Worm (Caenorhabditis elegans): ENCODE data around the gene elo-4.
A peak's percentile ranks its signal among the peaks of the same experiment; 100 is the strongest.

The elo-4 gene

ce11 chrIII:9346722-9347121 lies 12.6 kb upstream of the elo-4 start:
- TF ChIP-seq zfh-2 (GFP tag; conservative IDR thresholded peaks at IDR 0.05): 0 out of 2 replicates have a peak, but pooled peaks have one; percentile 48
- TF ChIP-seq rec-8 (tag; optimal IDR thresholded peaks at IDR 0.05): no peak

DNA sequence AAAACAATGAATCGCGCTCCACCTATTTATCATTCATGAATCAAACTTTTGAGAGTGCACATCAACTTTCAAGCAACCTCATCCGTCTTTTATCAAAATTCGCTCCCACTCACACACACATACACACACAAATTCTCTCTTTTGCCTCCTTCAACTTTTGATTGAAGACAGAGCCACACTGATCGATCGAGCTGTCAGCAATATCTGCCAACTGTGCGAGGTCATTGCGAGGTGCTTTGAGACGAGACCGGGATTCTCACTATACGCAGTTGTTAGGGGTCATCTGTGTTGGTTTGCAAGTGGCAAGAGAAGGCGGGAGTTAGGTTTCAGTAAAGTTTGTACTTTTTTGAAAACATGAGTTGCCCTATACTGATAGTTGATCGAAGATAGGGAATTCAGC lies 12.0 kb upstream of the elo-4 start:
- no peak for TF ChIP-seq hmg-1.2 (GFP tag; IDR thresholded peaks at IDR 0.05)

DNA sequence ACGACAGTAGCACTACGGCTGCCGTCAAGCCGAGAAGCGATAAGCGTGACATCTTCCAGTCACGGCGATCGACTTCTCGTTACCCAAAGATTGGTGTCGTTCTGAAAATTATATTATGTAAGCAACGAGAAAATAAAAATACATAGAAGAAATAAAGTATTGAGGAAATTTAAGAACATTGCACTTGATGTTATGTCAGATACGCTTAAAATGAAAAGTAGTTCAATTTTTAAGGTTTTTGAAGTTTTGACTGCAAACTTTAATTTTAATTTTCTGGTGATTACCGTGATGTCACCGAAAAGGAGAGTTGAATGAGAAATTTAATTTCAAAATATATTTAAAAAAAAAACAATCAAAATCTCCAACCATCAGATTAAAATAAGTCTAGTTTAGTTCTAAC lies 10.3 kb upstream of the elo-4 start, which contains the start of gene emb-9:
Gene emb-9, minus strand, starts transcription at position 101 of the 400 bp plus-strand sequence.
- TF ChIP-seq ceh-79 (tag; optimal IDR thresholded peaks at IDR 0.05): no peak
- TF ChIP-seq sdz-38 (tag; optimal IDR thresholded peaks at IDR 0.05): no peak
- no peak for TF ChIP-seq rpc-1 (optimal IDR thresholded peaks at IDR 0.05)
- TF ChIP-seq rpc-1 (tag; optimal IDR thresholded peaks at IDR 0.05): no peak

DNA sequence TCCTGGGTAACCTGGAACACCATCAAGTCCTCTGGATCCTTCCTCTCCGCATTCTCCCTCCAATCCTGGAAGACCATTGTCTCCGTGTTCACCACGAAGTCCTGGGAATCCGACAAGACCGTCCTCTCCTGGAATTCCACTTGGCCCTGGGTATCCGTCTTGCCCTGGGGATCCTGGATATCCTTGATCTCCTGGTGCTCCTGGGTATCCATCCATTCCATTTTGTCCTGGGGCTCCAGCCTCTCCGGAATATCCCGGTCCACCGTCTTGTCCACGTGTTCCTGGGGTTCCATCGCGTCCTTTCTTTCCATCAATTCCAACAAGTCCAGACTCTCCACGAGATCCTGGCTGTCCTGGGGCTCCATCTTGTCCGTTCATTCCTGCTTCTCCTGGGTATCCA lies 6.0 kb upstream of the elo-4 start:
- TF ChIP-seq akir-1 (GFP tag; optimal IDR thresholded peaks at IDR 0.05) (no peak), ztf-18 (tag; optimal IDR thresholded peaks at IDR 0.05) (no peak), ama-1 (optimal IDR thresholded peaks at IDR 0.05) (no peak), ama-1 (GFP tag; optimal IDR thresholded peaks at IDR 0.05) (no peak), zfh-2 (GFP tag; conservative IDR thresholded peaks at IDR 0.05) (peak; percentile 29; the same call in 1 of the 2 replicates), fkh-3 (tag; optimal IDR thresholded peaks at IDR 0.05) (no peak), unc-62 (GFP tag; optimal IDR thresholded peaks at IDR 0.05) (no peak)

ce11 chrIII:9337968-9338367 lies 3.9 kb upstream of the elo-4 start:
- TF ChIP-seq ztf-18 (tag; optimal IDR thresholded peaks at IDR 0.05) (no peak), atf-7 (tag; optimal IDR thresholded peaks at IDR 0.05) (no peak), nfya-1 (tag; optimal IDR thresholded peaks at IDR 0.05; ENCODE audit: borderline replicate concordance, insufficient read depth) (no peak), ZK185.1 (tag; optimal IDR thresholded peaks at IDR 0.05; ENCODE audit: poor library complexity, severe bottlenecking) (no peak), mcd-1 (GFP tag; IDR thresholded peaks at IDR 0.05) (no peak), F57A8.1 (GFP tag; optimal IDR thresholded peaks at IDR 0.05) (no peak), him-1 (tag; optimal IDR thresholded peaks at IDR 0.05) (no peak), lin-35 (GFP tag; optimal IDR thresholded peaks at IDR 0.05) (no peak), hrde-1 (tag; optimal IDR thresholded peaks at IDR 0.05; ENCODE audit: borderline replicate concordance) (no peak), hmg-20 (GFP tag; IDR thresholded peaks at IDR 0.05) (no peak), nhr-90 (tag; optimal IDR thresholded peaks at IDR 0.05) (no peak), aptf-3 (GFP tag; IDR thresholded peaks at IDR 0.05) (no peak), rpc-1 (optimal IDR thresholded peaks at IDR 0.05) (no peak), rpc-1 (tag; optimal IDR thresholded peaks at IDR 0.05) (no peak), K12H6.12 (tag; optimal IDR thresholded peaks at IDR 0.05) (no peak), egl-44 (GFP tag; IDR thresholded peaks at IDR 0.05) (no peak), repo-1 (tag; optimal IDR thresholded peaks at IDR 0.05) (no peak), pha-4 (tag; optimal IDR thresholded peaks at IDR 0.05) (no peak), T07F8.4 (tag; optimal IDR thresholded peaks at IDR 0.05) (no peak), attf-3 (GFP tag; conservative IDR thresholded peaks at IDR 0.05) (no peak)

DNA sequence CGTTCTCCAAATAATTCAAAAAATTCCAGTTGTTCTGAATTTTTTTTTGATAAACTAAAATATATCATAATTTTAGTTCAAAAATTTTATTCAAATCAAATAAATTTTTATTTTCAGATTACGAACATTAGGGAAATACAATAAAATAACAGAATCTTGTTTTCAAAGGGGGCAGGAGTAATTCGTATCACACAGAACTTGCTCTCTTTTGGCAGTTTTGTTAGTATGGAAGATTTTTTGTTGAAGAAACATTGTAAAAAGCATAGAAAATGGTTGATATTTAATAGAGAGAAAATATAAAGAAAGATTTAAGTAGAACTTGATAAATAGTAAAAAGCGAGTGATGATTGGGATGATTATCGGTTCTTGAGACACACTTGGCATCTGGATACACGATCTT lies 2.7 kb upstream of the elo-4 start:
- TF ChIP-seq madf-8 (GFP tag; conservative IDR thresholded peaks at IDR 0.05) (no peak), lin-26 (GFP tag; IDR thresholded peaks at IDR 0.05) (no peak), attf-6 (GFP tag; IDR thresholded peaks at IDR 0.05) (no peak), F55B11.4 (tag; optimal IDR thresholded peaks at IDR 0.05; ENCODE audit: borderline replicate concordance, insufficient read depth) (no peak), F57C9.4 (tag; optimal IDR thresholded peaks at IDR 0.05) (no peak), F49E8.2 (tag; optimal IDR thresholded peaks at IDR 0.05; ENCODE audit: insufficient read depth) (no peak), B0336.3 (GFP tag; IDR thresholded peaks at IDR 0.05) (no peak), Y67H2A.10 (GFP tag; conservative IDR thresholded peaks at IDR 0.05) (no peak), ets-4 (GFP tag; optimal IDR thresholded peaks at IDR 0.05) (no peak), attf-5 (GFP tag; optimal IDR thresholded peaks at IDR 0.05) (no peak), xnd-1 (tag; optimal IDR thresholded peaks at IDR 0.05) (no peak), ztf-18 (tag; optimal IDR thresholded peaks at IDR 0.05) (no peak)

Data from whole organism, young adult.